Worm (Caenorhabditis elegans) whole organism, young adult: ENCODE results near the gene F09C8.1.

Source experiments
- ama-1 ChIP-seq, 3 experiments: fragments of 150-350 bp in 1 of 3; sonication (generic microtip) in 2 of 3; optimal IDR thresholded peaks; 2 replicates each; lab custom pipeline; 2014 to 2018; ENCODE audit warnings: missing biosample characterization in 2 of 3, missing genetic modification characterization in 2 of 3, missing genetic modification reagents in 2 of 3
- aptf-3 ChIP-seq: fragments of 200-800 bp; sonication (Bioruptor generic); IDR thresholded peaks from 2 replicates; pipeline ENCODE4 v1.3.6; 2022; ENCODE audit warnings: missing genetic modification characterization, missing compliant biosample characterization
- attf-5 ChIP-seq: fragments of 200-800 bp; sonication (Bioruptor generic); optimal IDR thresholded peaks from 2 replicates; lab custom pipeline; 2018; ENCODE audit warnings: mild to moderate bottlenecking, missing genetic modification characterization, missing compliant biosample characterization
- egl-44 ChIP-seq: fragments of 200-800 bp; sonication (Bioruptor generic); IDR thresholded peaks from 2 replicates; pipeline ENCODE4 v1.3.6; 2022; ENCODE audit warnings: missing genetic modification reagents, missing genetic modification characterization, missing compliant biosample characterization
- him-1 ChIP-seq: sonication (generic microtip); optimal IDR thresholded peaks from 2 replicates; lab custom pipeline; 2016; ENCODE audit warnings: missing genotype, missing genetic modification reagents, missing genetic modification characterization, missing compliant biosample characterization
- lir-1 ChIP-seq: fragments of 200-800 bp; sonication (Bioruptor generic); conservative IDR thresholded peaks from 2 replicates; pipeline ENCODE4 v1.3.6; 2022; ENCODE audit warnings: missing genetic modification reagents, missing genetic modification characterization, missing compliant biosample characterization
- madf-10 ChIP-seq: sonication (generic microtip); optimal IDR thresholded peaks from 2 replicates; lab custom pipeline; 2016; ENCODE audit warnings: mild to moderate bottlenecking, missing genetic modification characterization, missing compliant biosample characterization
- rpc-1 ChIP-seq, 2 experiments: fragments of 150-350 bp in 1 of 2; sonication (generic microtip) in 1 of 2; optimal IDR thresholded peaks; 2 replicates each; lab custom pipeline; 2014 to 2018; ENCODE audit warnings: missing biosample characterization in 1 of 2, missing genetic modification characterization in 1 of 2, missing genetic modification reagents in 1 of 2, missing genotype in 1 of 2
- somi-1 ChIP-seq: fragments of 200-800 bp; sonication (Bioruptor generic); optimal IDR thresholded peaks from 2 replicates; lab custom pipeline; 2018; ENCODE audit warnings: mild to moderate bottlenecking, missing genetic modification characterization, missing compliant biosample characterization

DNA sequence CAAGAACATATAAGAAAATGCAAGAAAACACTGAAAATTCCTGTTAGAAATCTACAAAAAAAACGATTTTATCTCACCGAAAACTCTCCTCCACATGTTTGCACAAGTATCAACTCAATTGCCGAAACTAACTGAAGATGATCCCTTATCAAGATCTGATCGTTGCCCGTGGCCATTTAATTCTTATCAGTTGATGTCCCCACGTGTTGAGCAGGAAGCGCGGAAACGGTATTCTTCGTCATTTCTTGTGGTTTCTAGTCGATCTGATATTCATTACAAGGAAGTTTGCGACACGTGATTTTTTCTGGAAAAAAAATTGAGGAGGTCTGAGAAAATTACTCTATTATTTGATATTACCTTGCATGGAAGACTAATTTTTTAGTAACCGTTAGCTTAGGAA lies at the start of gene F09C8.1:
- no peak for TF ChIP-seq ama-1 (optimal IDR thresholded peaks at IDR 0.05; lab: Kevin White, UChicago)
- no peak for TF ChIP-seq ama-1 (GFP tag; optimal IDR thresholded peaks at IDR 0.05; lab: Kevin White, UChicago)
- TF ChIP-seq somi-1 (GFP tag; lab: Kevin White, UChicago): no peak
- no peak for TF ChIP-seq him-1 (tag; lab: Kevin White, UChicago)
- TF ChIP-seq aptf-3 (GFP tag; lab: Robert Waterston, UW): no peak
- no peak for TF ChIP-seq egl-44 (GFP tag; lab: Robert Waterston, UW)
- TF ChIP-seq attf-5 (GFP tag; lab: Kevin White, UChicago): no peak
- no peak for TF ChIP-seq lir-1 (GFP tag; lab: Robert Waterston, UW)
- TF ChIP-seq rpc-1 (optimal IDR thresholded peaks at IDR 0.05; lab: Kevin White, UChicago): no peak
- no peak for TF ChIP-seq rpc-1 (tag; optimal IDR thresholded peaks at IDR 0.05; lab: Kevin White, UChicago)
- TF ChIP-seq madf-10 (tag; lab: Kevin White, UChicago): no peak
